Fruit fly (Drosophila melanogaster): ENCODE results near the gene pps.

DNA sequence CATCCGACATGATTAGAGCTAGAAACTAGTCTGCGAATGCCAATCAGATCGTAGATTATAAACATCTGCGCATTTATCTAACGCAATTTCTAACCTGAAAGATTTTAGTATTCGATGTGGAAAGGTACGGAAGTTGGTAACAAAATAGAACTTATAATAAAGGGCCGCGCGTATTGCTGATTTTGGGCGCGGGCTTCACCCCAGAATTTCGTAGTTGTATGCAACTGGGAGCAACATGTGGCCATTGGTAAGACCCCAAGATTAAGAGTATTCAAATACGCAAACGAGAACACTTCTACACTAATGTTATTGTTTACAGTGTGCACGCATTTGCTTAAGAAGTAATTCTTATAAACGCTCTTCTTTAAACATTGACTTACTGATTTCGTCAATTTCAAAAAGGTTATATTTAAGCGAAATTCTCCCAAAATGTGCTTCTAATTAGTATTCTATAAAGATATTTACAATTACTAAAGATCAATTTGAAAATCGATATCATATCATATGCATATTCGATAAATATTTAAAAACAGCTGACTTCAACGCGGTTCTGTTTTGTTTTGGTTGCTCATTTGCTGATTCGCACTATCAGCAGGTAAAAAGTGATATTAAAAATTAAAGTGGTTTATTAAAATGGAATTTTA lies 46.4 kb downstream of the pps start, which contains the start of the genes CG5961 and Polr3C:
- TF ChIP-seq CG8478 (optimal IDR thresholded peaks at IDR 0.05): no peak
- TF ChIP-seq CTCF (optimal IDR thresholded peaks at IDR 0.05): no peak

Measured in S2 (cell line).